Worm (Caenorhabditis elegans) whole organism, mixed stage, embryonic: ENCODE measurements around the gene srv-12.

Experiments used
- elt-1 ChIP-seq: sonication (generic microtip); optimal IDR thresholded peaks from 2 replicates; lab custom pipeline; 2017; ENCODE audit warnings: missing genetic modification characterization, mild to moderate bottlenecking, missing compliant biosample characterization, antibody characterized with exemption, moderate library complexity, borderline replicate concordance; ENCODE audit not compliant: insufficient read depth
- ham-2 ChIP-seq: fragments of 200-800 bp; sonication (Bioruptor generic); optimal IDR thresholded peaks from 2 replicates; lab custom pipeline; 2018; ENCODE audit warnings: mild to moderate bottlenecking, missing genetic modification characterization, missing compliant biosample characterization
- lin-13 ChIP-seq: fragments of 150-350 bp; optimal IDR thresholded peaks from 2 replicates; lab custom pipeline; 2014; ENCODE audit warnings: missing biosample characterization, missing genetic modification characterization
- mls-2 ChIP-seq: sonication (generic microtip); optimal IDR thresholded peaks from 2 replicates; lab custom pipeline; 2016; ENCODE audit warnings: mild to moderate bottlenecking, missing genetic modification characterization, moderate library complexity, missing compliant biosample characterization
- nhr-237 ChIP-seq: fragments of 150-350 bp; optimal IDR thresholded peaks from 2 replicates; lab custom pipeline; 2014; ENCODE audit warnings: missing biosample characterization, missing genetic modification characterization
- nhr-28 ChIP-seq: fragments of 150-350 bp; optimal IDR thresholded peaks from 2 replicates; lab custom pipeline; 2014; ENCODE audit warnings: missing biosample characterization, missing genetic modification characterization
- nhr-76 ChIP-seq: sonication (generic microtip); optimal IDR thresholded peaks from 2 replicates; lab custom pipeline; 2017; ENCODE audit warnings: missing biosample characterization, missing genetic modification characterization
- pha-4 ChIP-seq: fragments of 150-350 bp; optimal IDR thresholded peaks from 2 replicates; lab custom pipeline; 2018; ENCODE audit warnings: missing biosample characterization, missing genetic modification reagents, missing genetic modification characterization
- sem-2 ChIP-seq: fragments of 200-800 bp; sonication (Bioruptor generic); optimal IDR thresholded peaks from 2 replicates; lab custom pipeline; 2018; ENCODE audit warnings: mild to moderate bottlenecking, missing genetic modification characterization, missing compliant biosample characterization
- snpc-4 ChIP-seq: fragments of 150-350 bp; optimal IDR thresholded peaks from 2 replicates; lab custom pipeline; 2014; ENCODE audit warnings: missing biosample characterization, missing genetic modification characterization
- unc-39 ChIP-seq: fragments of 150-350 bp; optimal IDR thresholded peaks from 2 replicates; lab custom pipeline; 2014; ENCODE audit warnings: missing biosample characterization, missing genetic modification characterization

DNA sequence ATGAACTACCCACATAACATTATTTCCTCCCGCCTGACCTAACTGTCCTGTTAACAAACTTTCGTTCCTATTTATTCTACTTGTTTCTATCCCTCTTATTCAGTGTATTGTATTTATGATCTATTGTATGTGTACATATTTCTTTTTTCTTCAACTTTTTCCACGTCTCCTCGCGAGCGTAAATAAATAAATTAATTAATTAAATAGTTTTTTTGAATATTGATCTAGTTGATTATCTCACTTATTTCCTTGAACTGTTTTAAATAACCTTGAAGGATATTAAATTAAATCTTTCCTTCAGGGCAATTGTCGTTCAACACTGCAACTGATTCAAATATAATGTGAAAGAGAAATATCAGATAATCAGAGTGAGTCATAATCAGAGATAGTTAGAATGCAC lies 10.6 kb downstream of the srv-12 start, which contains the start of gene frk-1:
- no peak for TF ChIP-seq unc-39 (tag; lab: Kevin White, UChicago)
- no peak for TF ChIP-seq snpc-4 (tag; lab: Kevin White, UChicago)
- no peak for TF ChIP-seq elt-1 (tag; lab: Kevin White, UChicago)
- no peak for TF ChIP-seq sem-2 (GFP tag; lab: Kevin White, UChicago)
- TF ChIP-seq nhr-237 (tag; lab: Kevin White, UChicago): no peak
- TF ChIP-seq pha-4 (tag; lab: Kevin White, UChicago): no peak
- no peak for TF ChIP-seq lin-13 (tag; lab: Kevin White, UChicago)
- no peak for TF ChIP-seq nhr-76 (tag; lab: Kevin White, UChicago)
- no peak for TF ChIP-seq nhr-28
- TF ChIP-seq ham-2 (GFP tag; lab: Kevin White, UChicago): no peak
- TF ChIP-seq mls-2 (tag; lab: Kevin White, UChicago): no peak
